Worm (Caenorhabditis elegans) whole organism, midembryonic: Measurements from ENCODE around the gene lgc-36.

ENCODE experiments used
- T22C8.4 ChIP-seq: fragments of 200-800 bp; sonication (Bioruptor generic); IDR thresholded peaks from 2 replicates; pipeline ENCODE4 v1.3.6; 2022; ENCODE audit warnings: missing genetic modification characterization, missing compliant biosample characterization
- cog-1 ChIP-seq: sonication (generic microtip); optimal IDR thresholded peaks from 2 replicates; lab custom pipeline; 2016; ENCODE audit warnings: missing genetic modification characterization, missing compliant biosample characterization
- flt-1 ChIP-seq: fragments of 200-800 bp; sonication (Bioruptor generic); IDR thresholded peaks from 2 replicates; pipeline ENCODE4 v1.3.6; 2022; ENCODE audit warnings: missing genetic modification characterization, missing compliant biosample characterization
- klf-2 ChIP-seq: fragments of 200-800 bp; sonication (Bioruptor generic); conservative IDR thresholded peaks from 2 replicates; pipeline ENCODE4 v1.3.6; 2022; ENCODE audit warnings: missing genetic modification reagents, missing genetic modification characterization, missing compliant biosample characterization
- med-1 ChIP-seq: sonication (generic microtip); optimal IDR thresholded peaks from 2 replicates; lab custom pipeline; 2017; ENCODE audit warnings: missing genetic modification characterization, mild to moderate bottlenecking, missing compliant biosample characterization, antibody characterized with exemption, missing genetic modification reagents; ENCODE audit not compliant: insufficient read depth
- ref-1 ChIP-seq: fragments of 200-800 bp; sonication (Bioruptor generic); conservative IDR thresholded peaks from 2 replicates; pipeline ENCODE4 v1.3.6; 2022; ENCODE audit warnings: missing genetic modification reagents, missing genetic modification characterization, missing compliant biosample characterization
- tab-1 ChIP-seq: fragments of 200-800 bp; sonication (Bioruptor generic); IDR thresholded peaks from 2 replicates; pipeline ENCODE4 v1.3.6; 2022; ENCODE audit warnings: missing genetic modification characterization, missing compliant biosample characterization
- ztf-23 ChIP-seq: fragments of 200-800 bp; sonication (Bioruptor generic); IDR thresholded peaks from 2 replicates; pipeline ENCODE4 v1.3.6; 2022; ENCODE audit warnings: missing genetic modification reagents, missing genetic modification characterization, missing compliant biosample characterization
- ztf-29 ChIP-seq: fragments of 200-800 bp; sonication (Bioruptor generic); IDR thresholded peaks from 2 replicates; pipeline ENCODE4 v1.3.6; 2022; ENCODE audit warnings: missing genetic modification reagents, missing genetic modification characterization, missing compliant biosample characterization

The lgc-36 gene

DNA sequence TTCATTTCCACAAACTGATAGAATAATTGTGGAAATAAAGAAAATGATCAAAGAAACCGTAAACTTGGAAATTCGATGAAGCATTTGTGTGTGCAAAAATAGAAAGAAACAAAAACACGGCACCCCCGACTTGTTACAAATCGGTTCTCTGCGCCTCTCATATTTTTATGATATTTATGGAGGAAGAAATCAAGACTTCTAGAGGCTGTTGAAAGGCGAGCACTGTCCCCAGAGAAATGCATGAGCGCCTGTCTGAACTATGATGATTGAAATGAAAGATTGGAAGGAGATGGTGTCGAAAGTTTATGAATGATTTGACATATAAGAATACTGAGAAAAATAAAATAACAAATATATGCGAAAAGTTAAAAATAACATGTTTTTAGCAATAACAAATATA is at the start of gene lgc-36:
TSS of gene lgc-36 (minus strand) at position 101 of the 400 bp plus-strand sequence.
- TF ChIP-seq flt-1 (no peak), med-1 (GFP tag; lab: Kevin White, UChicago) (no peak), ztf-23 (GFP tag; lab: Robert Waterston, UW) (no peak), ref-1 (GFP tag; lab: Robert Waterston, UW) (no peak), T22C8.4 (GFP tag; lab: Robert Waterston, UW) (no peak), tab-1 (GFP tag; lab: Robert Waterston, UW) (no peak), ztf-29 (no peak), cog-1 (tag; lab: Kevin White, UChicago) (no peak), klf-2 (no peak)

DNA sequence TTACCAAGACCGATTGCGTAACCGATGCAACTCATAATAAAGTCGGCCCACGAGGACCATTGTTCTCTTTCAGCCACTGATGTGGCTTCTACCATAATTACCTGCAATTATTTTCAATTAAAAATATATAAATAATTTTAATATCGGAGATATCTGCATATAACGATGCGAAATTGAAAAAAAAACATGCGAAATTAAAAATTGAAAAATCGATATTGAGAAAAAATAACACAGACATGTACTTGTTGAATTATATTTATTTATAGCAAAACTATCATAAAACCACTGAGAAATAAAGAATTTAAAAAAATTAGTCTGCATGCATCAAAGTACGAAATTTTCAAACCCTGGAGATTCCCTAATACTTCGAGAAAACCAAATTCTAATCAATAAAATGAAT is 49.5 kb upstream of the lgc-36 start, which contains the start of gene snf-11:
TSS of gene snf-11 (minus strand) at position 101 of the 400 bp plus-strand sequence.
- TF ChIP-seq ztf-23 (GFP tag; lab: Robert Waterston, UW): no peak
- no peak for TF ChIP-seq tab-1 (GFP tag; lab: Robert Waterston, UW)
- no peak for TF ChIP-seq cog-1 (tag; lab: Kevin White, UChicago)
- no peak for TF ChIP-seq flt-1
- TF ChIP-seq ztf-29: no peak
- no peak for TF ChIP-seq med-1 (GFP tag; lab: Kevin White, UChicago)
- no peak for TF ChIP-seq klf-2
- TF ChIP-seq ref-1 (GFP tag; lab: Robert Waterston, UW): no peak
- TF ChIP-seq T22C8.4 (GFP tag; lab: Robert Waterston, UW): no peak

DNA sequence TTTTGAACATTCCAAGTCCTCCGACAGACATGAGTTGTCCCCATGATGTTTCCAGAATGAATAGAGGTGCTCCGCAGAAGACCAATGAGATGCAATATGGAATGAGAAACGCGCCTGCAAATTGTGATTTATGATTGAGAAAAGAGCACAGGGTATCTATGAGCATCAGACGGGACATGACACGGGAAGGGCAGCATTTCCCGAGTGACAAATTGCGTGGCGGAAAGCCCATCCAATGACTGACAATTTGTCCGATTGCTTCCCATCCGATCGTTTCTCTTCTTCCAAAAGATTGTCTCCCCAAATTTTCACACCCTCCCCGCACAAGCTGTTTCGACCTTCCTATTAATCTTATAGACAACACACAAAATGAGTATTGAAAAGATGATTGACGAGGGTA is 49.0 kb upstream of the lgc-36 start:
- TF ChIP-seq ztf-23 (GFP tag; lab: Robert Waterston, UW) (no peak), ztf-29 (no peak), med-1 (GFP tag; lab: Kevin White, UChicago) (no peak), flt-1 (no peak), tab-1 (GFP tag; lab: Robert Waterston, UW) (no peak), T22C8.4 (GFP tag; lab: Robert Waterston, UW) (no peak), ref-1 (GFP tag; lab: Robert Waterston, UW) (no peak), cog-1 (tag; lab: Kevin White, UChicago) (no peak), klf-2 (no peak)

DNA sequence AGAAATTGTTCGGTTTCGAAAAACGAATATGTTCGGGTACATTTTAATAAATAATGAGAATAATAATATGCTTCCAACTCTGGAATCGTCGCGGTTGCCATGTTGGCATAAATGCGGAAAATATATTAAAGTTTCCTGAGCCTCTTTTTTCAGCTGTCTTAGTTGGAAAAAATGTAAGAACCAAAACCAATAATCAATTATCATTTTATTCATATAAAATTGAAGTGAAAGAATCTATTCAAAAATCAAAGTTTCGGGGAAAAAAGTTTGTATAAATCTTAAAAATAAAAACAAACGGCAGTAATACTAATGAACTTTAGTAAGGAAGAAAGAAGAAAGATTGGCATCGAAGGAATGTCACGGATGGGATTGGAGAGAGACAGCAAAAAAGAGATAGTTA is 46.1 kb upstream of the lgc-36 start, which contains the start of gene srh-45:
TSS of gene srh-45 (minus strand) at position 101 of the 400 bp plus-strand sequence.
- TF ChIP-seq ztf-29 (no peak), tab-1 (GFP tag; lab: Robert Waterston, UW) (no peak)

DNA sequence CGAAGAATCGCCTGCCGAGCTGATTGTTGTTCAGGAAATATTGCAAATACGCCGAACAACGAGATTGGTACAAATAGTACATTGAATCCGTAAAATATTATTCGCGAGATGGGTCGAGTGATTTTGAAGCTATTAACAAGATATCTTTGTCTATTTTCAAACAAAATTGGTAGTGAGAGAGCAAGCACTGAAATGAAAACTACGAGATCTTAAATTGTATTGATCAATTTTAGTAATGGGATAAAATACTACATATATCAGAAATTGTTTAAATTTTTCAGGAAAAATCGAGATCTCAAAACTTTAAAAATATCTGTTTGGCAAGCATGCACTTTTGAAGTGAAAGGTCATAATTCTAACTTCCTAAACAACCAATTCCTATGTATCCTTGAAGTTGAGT is 45.4 kb upstream of the lgc-36 start:
- TF ChIP-seq klf-2: no peak
- no peak for TF ChIP-seq T22C8.4 (GFP tag; lab: Robert Waterston, UW)
- no peak for TF ChIP-seq ref-1 (GFP tag; lab: Robert Waterston, UW)
- no peak for TF ChIP-seq ztf-23 (GFP tag; lab: Robert Waterston, UW)
- TF ChIP-seq flt-1: no peak
- no peak for TF ChIP-seq tab-1 (GFP tag; lab: Robert Waterston, UW)
- no peak for TF ChIP-seq cog-1 (tag; lab: Kevin White, UChicago)
- TF ChIP-seq med-1 (GFP tag; lab: Kevin White, UChicago): no peak
- no peak for TF ChIP-seq ztf-29

DNA sequence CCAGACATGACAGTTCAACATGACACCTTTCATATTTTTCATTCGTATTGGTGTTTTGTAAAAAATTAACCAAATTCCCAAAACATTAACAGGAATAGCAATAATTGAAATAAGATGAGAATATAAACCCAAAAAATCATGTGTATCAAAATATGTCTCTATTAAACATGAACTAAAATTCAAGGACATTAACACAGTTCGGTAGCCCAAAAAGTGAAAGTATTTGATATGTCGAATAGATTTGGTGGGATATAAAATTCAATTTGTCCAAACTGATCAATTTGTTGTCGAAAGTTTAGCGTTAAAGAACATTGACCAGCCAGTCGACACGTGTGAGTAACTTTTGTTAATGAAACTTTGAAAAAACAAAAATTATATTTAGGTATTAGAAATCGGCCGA is 43.9 kb upstream of the lgc-36 start, which contains the start of gene srh-46:
TSS of gene srh-46 (minus strand) at position 189 of the 400 bp plus-strand sequence.
- TF ChIP-seq T22C8.4 (GFP tag; lab: Robert Waterston, UW) (no peak), klf-2 (no peak), med-1 (GFP tag; lab: Kevin White, UChicago) (no peak), ztf-29 (no peak), flt-1 (no peak), cog-1 (tag; lab: Kevin White, UChicago) (no peak)

DNA sequence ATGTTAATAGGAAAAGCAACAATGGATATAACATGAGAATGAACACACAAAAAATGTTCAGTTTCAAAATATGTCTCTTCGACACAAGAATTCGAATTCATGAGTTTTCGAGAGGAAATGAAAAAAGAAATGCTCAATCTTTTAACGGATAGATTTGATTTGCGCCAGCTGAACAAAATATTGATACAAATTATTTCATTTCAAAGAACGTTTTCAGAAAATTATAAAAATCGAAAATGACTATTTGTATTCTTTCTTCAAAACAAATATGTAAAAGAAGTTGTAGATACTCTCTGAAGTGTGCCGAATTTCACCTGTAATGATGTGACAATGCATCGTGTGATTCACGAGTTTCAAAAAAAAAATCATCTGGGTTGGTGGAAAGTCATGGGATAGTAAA is 41.7 kb upstream of the lgc-36 start, which contains the start of gene srh-47:
TSS of gene srh-47 (minus strand) at position 101 of the 400 bp plus-strand sequence.
- no peak for TF ChIP-seq ztf-29
- no peak for TF ChIP-seq med-1 (GFP tag; lab: Kevin White, UChicago)

DNA sequence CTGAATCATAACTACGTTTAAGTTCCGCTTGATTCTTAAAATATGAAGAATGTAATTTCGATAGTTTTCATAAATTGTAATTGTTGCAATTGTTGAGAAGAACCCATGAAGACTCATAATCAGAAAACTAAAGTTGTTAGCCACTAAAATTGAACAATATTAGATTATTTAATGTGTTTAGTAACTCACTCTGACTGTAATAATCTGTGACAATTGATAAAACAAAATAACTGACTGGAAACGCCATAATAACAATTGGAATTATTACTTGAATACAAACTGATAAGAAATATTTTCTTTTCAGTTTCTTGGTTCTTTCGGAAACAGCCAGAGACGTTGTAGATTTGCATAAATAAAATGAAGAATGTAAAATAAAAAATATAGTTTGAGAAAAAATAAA is 40.6 kb upstream of the lgc-36 start:
- no peak for TF ChIP-seq med-1 (GFP tag; lab: Kevin White, UChicago)
- TF ChIP-seq klf-2: no peak
- TF ChIP-seq ref-1 (GFP tag; lab: Robert Waterston, UW): no peak
- TF ChIP-seq T22C8.4 (GFP tag; lab: Robert Waterston, UW): no peak
- no peak for TF ChIP-seq ztf-23 (GFP tag; lab: Robert Waterston, UW)
- no peak for TF ChIP-seq tab-1 (GFP tag; lab: Robert Waterston, UW)
- TF ChIP-seq flt-1: no peak
- no peak for TF ChIP-seq ztf-29
- TF ChIP-seq cog-1 (tag; lab: Kevin White, UChicago): no peak

DNA sequence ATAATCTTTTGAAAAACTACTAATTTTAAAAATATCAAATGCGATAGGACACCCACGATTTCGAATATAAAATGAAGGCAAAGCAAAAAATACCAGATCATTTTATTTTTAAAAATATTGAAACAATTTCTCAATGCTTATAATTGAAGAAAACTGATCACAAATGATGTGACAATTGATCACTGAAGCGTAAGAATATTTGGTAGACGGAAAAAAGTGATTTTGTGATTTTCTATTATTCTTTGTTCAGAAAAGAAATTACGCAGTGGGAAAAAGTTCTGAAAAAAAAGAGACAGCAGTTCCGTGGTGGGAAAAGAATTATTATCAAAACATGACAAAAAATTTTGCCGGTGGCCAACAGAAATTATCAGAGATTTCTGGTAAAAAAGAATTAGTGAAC is 39.8 kb upstream of the lgc-36 start, which contains the start of gene T03F7.5:
TSS of gene T03F7.5 (minus strand) at position 101 of the 400 bp plus-strand sequence.
- TF ChIP-seq flt-1 (no peak), klf-2 (no peak), med-1 (GFP tag; lab: Kevin White, UChicago) (no peak), ztf-23 (GFP tag; lab: Robert Waterston, UW) (no peak), cog-1 (tag; lab: Kevin White, UChicago) (no peak), ref-1 (GFP tag; lab: Robert Waterston, UW) (no peak), ztf-29 (no peak), T22C8.4 (GFP tag; lab: Robert Waterston, UW) (no peak), tab-1 (GFP tag; lab: Robert Waterston, UW) (no peak)

DNA sequence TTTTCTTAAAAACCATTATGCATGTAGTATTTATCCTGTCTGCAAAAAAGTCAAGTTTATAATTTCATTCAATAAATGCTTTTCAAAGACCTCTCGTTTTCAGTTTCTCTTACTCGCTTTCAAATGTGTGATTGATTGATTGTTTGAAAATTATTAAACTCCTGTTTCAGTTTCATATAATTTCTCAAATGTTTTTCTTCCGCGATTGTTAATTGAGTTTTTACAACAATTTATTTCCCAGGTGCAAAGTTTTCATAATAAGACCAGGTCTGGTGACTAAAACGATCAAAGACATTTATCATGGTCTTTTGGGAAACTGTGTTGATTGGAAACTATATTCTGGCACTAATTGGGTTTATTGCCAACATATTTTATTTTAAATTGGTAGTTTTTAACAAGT is 35.6 kb upstream of the lgc-36 start, which contains the start of gene T03F7.6:
TSS of gene T03F7.6 (plus strand) at position 301 of the 400 bp plus-strand sequence.
- TF ChIP-seq cog-1 (tag; lab: Kevin White, UChicago): no peak
- TF ChIP-seq flt-1: no peak
- no peak for TF ChIP-seq tab-1 (GFP tag; lab: Robert Waterston, UW)
- no peak for TF ChIP-seq ztf-23 (GFP tag; lab: Robert Waterston, UW)
- TF ChIP-seq klf-2: no peak
- no peak for TF ChIP-seq T22C8.4 (GFP tag; lab: Robert Waterston, UW)
- no peak for TF ChIP-seq ref-1 (GFP tag; lab: Robert Waterston, UW)
- no peak for TF ChIP-seq ztf-29
- no peak for TF ChIP-seq med-1 (GFP tag; lab: Kevin White, UChicago)
